Fruit fly (Drosophila melanogaster) S2 (cell line): ENCODE data around the gene mab-21.

Experiments
- CG8478 ChIP-seq: fragments of >200 bp; optimal IDR thresholded peaks from 2 replicates; lab custom pipeline; 2018
- CTCF ChIP-seq, 2 experiments: fragments of >200 bp; optimal IDR thresholded peaks; 2 replicates each; lab custom pipeline; 2018

dm6 chrX:6010539-6011268 lies 2.3 kb downstream of the mab-21 start:
- TF ChIP-seq CTCF (optimal IDR thresholded peaks at IDR 0.05; lab: Kevin White, UChicago) = no peak
- TF ChIP-seq CG8478 (lab: Kevin White, UChicago) = no peak
